Fruit fly (Drosophila melanogaster) whole organism, wandering third instar larva: Measurements from ENCODE around the gene CG31693.

Source experiments
- CG32264 ChIP-seq: fragments of 200-800 bp; sonication (Bioruptor generic); optimal IDR thresholded peaks from 2 replicates; lab custom pipeline; 2016; ENCODE audit warnings: missing biosample characterization, missing genetic modification characterization
- CG9705 ChIP-seq: fragments of 200-800 bp; sonication (Bioruptor generic); optimal IDR thresholded peaks from 2 replicates; lab custom pipeline; 2018; ENCODE audit warnings: missing biosample characterization, mild to moderate bottlenecking, missing genetic modification characterization
- Dif ChIP-seq: fragments of 200-275, 200-300 bp; sonication (Bioruptor generic); optimal IDR thresholded peaks from 2 replicates; lab custom pipeline; 2018; ENCODE audit warnings: missing biosample characterization, missing genetic modification characterization; ENCODE audit not compliant: partially characterized antibody
- HLH106 ChIP-seq: fragments of 200-800 bp; optimal IDR thresholded peaks from 3 replicates; lab custom pipeline; 2019; ENCODE audit warnings: missing biosample characterization, mild to moderate bottlenecking, missing genetic modification characterization, moderate library complexity
- Hr78 ChIP-seq: fragments of >200 bp; optimal IDR thresholded peaks from 2 replicates; lab custom pipeline; 2017; ENCODE audit warnings: missing biosample characterization, missing genetic modification characterization
- N ChIP-seq: fragments of >200 bp; optimal IDR thresholded peaks from 2 replicates; lab custom pipeline; 2018; ENCODE audit warnings: missing biosample characterization, missing external identifiers, missing genetic modification characterization
- dmrt93B ChIP-seq: fragments of 200-800 bp; sonication (Bioruptor generic); optimal IDR thresholded peaks from 2 replicates; lab custom pipeline; 2018; ENCODE audit warnings: missing biosample characterization, mild to moderate bottlenecking, missing genetic modification characterization
- h ChIP-seq: fragments of 200-800 bp; sonication (Bioruptor generic); optimal IDR thresholded peaks from 3 replicates; lab custom pipeline; 2016; ENCODE audit warnings: missing biosample characterization, mild to moderate bottlenecking, missing genetic modification characterization
- pan ChIP-seq: fragments of >200 bp; optimal IDR thresholded peaks from 2 replicates; lab custom pipeline; 2017
- psq ChIP-seq: fragments of 200-800 bp; sonication (Bioruptor generic); optimal IDR thresholded peaks from 3 replicates; lab custom pipeline; 2017; ENCODE audit warnings: missing biosample characterization, mild to moderate bottlenecking, missing genetic modification characterization, moderate library complexity
- sage ChIP-seq: fragments of 200-800 bp; sonication (Bioruptor generic); optimal IDR thresholded peaks from 2 replicates; lab custom pipeline; 2016; ENCODE audit warnings: missing biosample characterization, mild to moderate bottlenecking, missing genetic modification characterization
- usp ChIP-seq: fragments of >200 bp; optimal IDR thresholded peaks from 2 replicates; lab custom pipeline; 2017; ENCODE audit warnings: missing biosample characterization, missing genetic modification characterization
- woc ChIP-seq: sonication (Bioruptor generic); optimal IDR thresholded peaks from 2 replicates; lab custom pipeline; 2016; ENCODE audit warnings: missing biosample characterization, mild to moderate bottlenecking, missing genetic modification characterization

DNA sequence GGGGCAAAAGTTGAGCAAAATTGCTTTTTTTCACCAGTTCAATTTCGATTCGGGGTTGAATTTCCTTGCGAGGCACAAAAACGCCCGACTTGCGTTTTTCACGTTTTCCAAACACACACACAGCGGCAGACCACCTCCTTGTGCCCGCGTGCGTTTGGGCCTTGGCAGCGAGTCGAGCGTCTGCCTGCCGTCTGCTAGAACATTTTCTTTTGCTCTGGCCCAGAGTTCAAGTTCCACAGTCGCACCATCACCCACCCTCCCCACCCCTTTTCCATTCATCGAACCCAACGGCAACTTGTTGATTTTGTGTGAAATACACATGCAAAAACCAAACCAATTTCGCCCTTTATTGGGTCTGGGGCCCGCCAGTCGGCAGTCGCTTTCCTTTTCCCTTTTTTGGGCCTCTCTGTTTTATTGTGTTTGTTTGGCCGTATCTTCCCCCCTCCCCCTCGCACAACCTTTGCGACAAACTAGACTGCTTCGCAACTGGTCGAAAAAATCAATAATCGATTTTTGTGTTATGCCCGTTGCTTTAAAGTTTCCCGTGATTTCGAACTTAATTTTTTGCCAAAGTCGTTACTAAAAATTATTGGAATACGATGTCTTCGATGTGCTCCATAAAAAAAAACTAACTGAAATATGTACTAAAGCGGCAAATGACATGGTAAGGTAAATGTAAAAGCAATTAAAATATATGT lies 44.1 kb upstream of the CG31693 start:
- TF ChIP-seq h (GFP tag; lab: Kevin White, UChicago) = no peak
- no peak for TF ChIP-seq usp (GFP tag; lab: Kevin White, UChicago)
- no peak for TF ChIP-seq CG32264 (GFP tag; lab: Kevin White, UChicago)
- TF ChIP-seq Dif (GFP tag; lab: Kevin White, UChicago) = no peak
- no peak for TF ChIP-seq woc (GFP tag; lab: Kevin White, UChicago)
- no peak for TF ChIP-seq dmrt93B (GFP tag; lab: Kevin White, UChicago)
- no peak for TF ChIP-seq CG9705 (GFP tag; lab: Kevin White, UChicago)
- TF ChIP-seq pan (lab: Kevin White, UChicago) = no peak
- TF ChIP-seq psq (GFP tag; lab: Kevin White, UChicago) = no peak
- TF ChIP-seq sage (GFP tag; lab: Kevin White, UChicago) = no peak
- no peak for TF ChIP-seq Hr78 (GFP tag; lab: Kevin White, UChicago)
- TF ChIP-seq HLH106 (tag; lab: Kevin White, UChicago) = no peak
- TF ChIP-seq N (GFP tag; lab: Kevin White, UChicago) = no peak
